5 fruit fly cellular contexts compared by ENCODE assay signal in genomic region chr3L:19650588-19650987, dm6.
TF ChIP-seq lines count a peak whose summit lies in the region.

No protein-coding gene starts in this region.

- TF ChIP-seq CTCF in whole organism, embryonic (GFP tag; optimal IDR thresholded peaks at IDR 0.05; lab: Kevin White, UChicago), result peak; percentile 74

TF ChIP-seq in whole organism, adult, 20 proteins besides CTCF, POLR2A, EP300 and RAD21:
- TF ChIP-seq CG11617 (GFP tag; optimal IDR thresholded peaks at IDR 0.05; lab: Kevin White, UChicago) (peak; percentile 18), cnc (optimal IDR thresholded peaks at IDR 0.05; lab: Kevin White, UChicago) (no peak), CG7045 (GFP tag; optimal IDR thresholded peaks at IDR 0.05; lab: Kevin White, UChicago) (peak; percentile 56), Hr96 (GFP tag; optimal IDR thresholded peaks at IDR 0.05; lab: Kevin White, UChicago) (peak; percentile 35), cic (GFP tag; optimal IDR thresholded peaks at IDR 0.05; lab: Kevin White, UChicago) (no peak)

TF ChIP-seq in whole organism, embryonic, 481 proteins besides CTCF, POLR2A, EP300 and RAD21 (continues in another document):
- no peak for TF ChIP-seq sr (GFP tag; IDR thresholded peaks at IDR 0.05; lab: Robert Waterston, UW)
- TF ChIP-seq bsh (GFP tag; optimal IDR thresholded peaks at IDR 0.05; lab: Kevin White, UChicago), result peak in 1 of 2 experiments; percentile 39
- TF ChIP-seq CG12942 (GFP tag; optimal IDR thresholded peaks at IDR 0.05; lab: Kevin White, UChicago), result no peak
- peak; percentile 19 for TF ChIP-seq pita (GFP tag; optimal IDR thresholded peaks at IDR 0.05; lab: Kevin White, UChicago)
- no peak for TF ChIP-seq CG30020 (tag; optimal IDR thresholded peaks at IDR 0.05; lab: Kevin White, UChicago)
- TF ChIP-seq NFAT (GFP tag; IDR thresholded peaks at IDR 0.05; lab: Robert Waterston, UW), result no peak
- TF ChIP-seq CG6654 (GFP tag; optimal IDR thresholded peaks at IDR 0.05; lab: Kevin White, UChicago), result no peak
- 0 out of 2 replicates have a peak, but pooled peaks have one; percentile 13 for TF ChIP-seq Rfx (GFP tag; IDR thresholded peaks at IDR 0.05; lab: Robert Waterston, UW)
- TF ChIP-seq H15 (GFP tag; IDR thresholded peaks at IDR 0.05; lab: Robert Waterston, UW), result 0 out of 3 replicates have a peak, but pooled peaks have one; percentile 17
- no peak for TF ChIP-seq gsb-n (tag; optimal IDR thresholded peaks at IDR 0.05; lab: Kevin White, UChicago)
- TF ChIP-seq sim (GFP tag; IDR thresholded peaks at IDR 0.05; lab: Robert Waterston, UW), result no peak
- TF ChIP-seq CG3065 (GFP tag; optimal IDR thresholded peaks at IDR 0.05; lab: Kevin White, UChicago), result peak; percentile 17
- 0 out of 3 replicates have a peak, but pooled peaks have one; percentile 28 for TF ChIP-seq CG6791 (GFP tag; IDR thresholded peaks at IDR 0.05; lab: Robert Waterston, UW; ENCODE audit: partially characterized antibody)
- no peak for TF ChIP-seq PHDP (tag; optimal IDR thresholded peaks at IDR 0.05; lab: Kevin White, UChicago)
- peak; percentile 78 for TF ChIP-seq CG17359 (tag; optimal IDR thresholded peaks at IDR 0.05; lab: Kevin White, UChicago)
- no peak for TF ChIP-seq CG9797 (GFP tag; optimal IDR thresholded peaks at IDR 0.05; lab: Kevin White, UChicago)
- peak; percentile 77 for TF ChIP-seq nom (GFP tag; optimal IDR thresholded peaks at IDR 0.05; lab: Kevin White, UChicago)
- peak in 1 of 2 experiments; percentile 88 for TF ChIP-seq Pdp1 (GFP tag; optimal IDR thresholded peaks at IDR 0.05; lab: Kevin White, UChicago)
- TF ChIP-seq amos (GFP tag; IDR thresholded peaks at IDR 0.05; lab: Robert Waterston, UW; ENCODE audit: partially characterized antibody), result peak; percentile 25; the same call in 1 of the 2 replicates
- no peak for TF ChIP-seq dati (GFP tag; IDR thresholded peaks at IDR 0.05; lab: Robert Waterston, UW)

TF ChIP-seq in whole organism, prepupa, 60 proteins besides CTCF, POLR2A, EP300 and RAD21 (continues in another document):
- TF ChIP-seq cyc (GFP tag; optimal IDR thresholded peaks at IDR 0.05; lab: Kevin White, UChicago) (no peak), CG8319 (GFP tag; optimal IDR thresholded peaks at IDR 0.05; lab: Kevin White, UChicago) (peak; percentile 26), spab (GFP tag; optimal IDR thresholded peaks at IDR 0.05; lab: Kevin White, UChicago) (peak; percentile 62), CG6792 (GFP tag; optimal IDR thresholded peaks at IDR 0.05; lab: Kevin White, UChicago) (peak; percentile 28), Sox14 (GFP tag; optimal IDR thresholded peaks at IDR 0.05; lab: Kevin White, UChicago) (no peak), CG1621 (tag; optimal IDR thresholded peaks at IDR 0.05; lab: Kevin White, UChicago) (peak; percentile 62), Hr39 (GFP tag; optimal IDR thresholded peaks at IDR 0.05; lab: Kevin White, UChicago) (peak; percentile 5), CG10631 (GFP tag; optimal IDR thresholded peaks at IDR 0.05; lab: Kevin White, UChicago) (no peak), Ets96B (tag; optimal IDR thresholded peaks at IDR 0.05; lab: Kevin White, UChicago) (peak; percentile 34), CG3032 (tag; optimal IDR thresholded peaks at IDR 0.05; lab: Kevin White, UChicago) (peak; percentile 58), Sox15 (GFP tag; optimal IDR thresholded peaks at IDR 0.05; lab: Kevin White, UChicago) (no peak), fd59A (GFP tag; optimal IDR thresholded peaks at IDR 0.05; lab: Kevin White, UChicago) (peak; percentile 44), CG8632 (GFP tag; optimal IDR thresholded peaks at IDR 0.05; lab: Kevin White, UChicago) (peak; percentile 26), topi (GFP tag; optimal IDR thresholded peaks at IDR 0.05; lab: Kevin White, UChicago) (peak; percentile 50), CG32006 (GFP tag; optimal IDR thresholded peaks at IDR 0.05; lab: Kevin White, UChicago) (no peak), Eip78C (GFP tag; lab: Kevin White, UChicago) (peak; percentile 75), acj6 (GFP tag; optimal IDR thresholded peaks at IDR 0.05; lab: Kevin White, UChicago) (peak; percentile 33), Smox (GFP tag; optimal IDR thresholded peaks at IDR 0.05; lab: Kevin White, UChicago) (peak; percentile 19), Gug (GFP tag; IDR thresholded peaks at IDR 0.05; lab: Robert Waterston, UW) (peak; percentile 63; the same call in 1 of the 2 replicates), pdm3 (GFP tag; optimal IDR thresholded peaks at IDR 0.05; lab: Kevin White, UChicago) (peak; percentile 59), Hr38 (GFP tag; optimal IDR thresholded peaks at IDR 0.05; lab: Kevin White, UChicago) (no peak), salr (GFP tag; optimal IDR thresholded peaks at IDR 0.05; lab: Kevin White, UChicago) (peak; percentile 38 to 56)

TF ChIP-seq in whole organism, pupa, 21 proteins besides CTCF, POLR2A, EP300 and RAD21:
- TF ChIP-seq EcR (GFP tag; optimal IDR thresholded peaks at IDR 0.05; lab: Kevin White, UChicago) (no peak), Pif1A (GFP tag; optimal IDR thresholded peaks at IDR 0.05; lab: Kevin White, UChicago) (no peak), CG32121 (GFP tag; IDR thresholded peaks at IDR 0.05; lab: Robert Waterston, UW) (peak; percentile 81), D1 (tag; optimal IDR thresholded peaks at IDR 0.05; lab: Kevin White, UChicago) (no peak), CG13204 (GFP tag; optimal IDR thresholded peaks at IDR 0.05; lab: Kevin White, UChicago) (peak; percentile 62), gl (tag; optimal IDR thresholded peaks at IDR 0.05; lab: Kevin White, UChicago) (peak; percentile 60), CG9948 (tag; optimal IDR thresholded peaks at IDR 0.05; lab: Kevin White, UChicago) (peak; percentile 24), Pif1B (GFP tag; optimal IDR thresholded peaks at IDR 0.05; lab: Kevin White, UChicago) (no peak), Ets98B (GFP tag; IDR thresholded peaks at IDR 0.05; lab: Robert Waterston, UW) (peak; percentile 82), rn (GFP tag; IDR thresholded peaks at IDR 0.05; lab: Robert Waterston, UW) (peak; percentile 63; the same call in 1 of the 2 replicates), CG10348 (GFP tag; IDR thresholded peaks at IDR 0.05; lab: Robert Waterston, UW) (no peak), CG8301 (tag; optimal IDR thresholded peaks at IDR 0.05; lab: Kevin White, UChicago) (peak; percentile 7), CG15710 (tag; optimal IDR thresholded peaks at IDR 0.05; lab: Kevin White, UChicago) (peak; percentile 67), CG4496 (GFP tag; IDR thresholded peaks at IDR 0.05; lab: Robert Waterston, UW) (peak; percentile 93), CG8159 (tag; optimal IDR thresholded peaks at IDR 0.05; lab: Kevin White, UChicago) (peak; percentile 51), Snoo (tag; optimal IDR thresholded peaks at IDR 0.05; lab: Kevin White, UChicago) (peak; percentile 74), CG34367 (tag; optimal IDR thresholded peaks at IDR 0.05; lab: Kevin White, UChicago) (peak; percentile 57), CG17806 (tag; optimal IDR thresholded peaks at IDR 0.05; lab: Kevin White, UChicago) (peak; percentile 54), CG12605 (GFP tag; IDR thresholded peaks at IDR 0.05; lab: Robert Waterston, UW) (peak; percentile 91), CG14655 (GFP tag; optimal IDR thresholded peaks at IDR 0.05; lab: Kevin White, UChicago) (peak; percentile 47), fd96Ca (GFP tag; IDR thresholded peaks at IDR 0.05; lab: Robert Waterston, UW) (peak; percentile 74; the same call in 2 of the 3 replicates)

TF ChIP-seq in whole organism, wandering third instar larva, 38 proteins besides CTCF, POLR2A, EP300 and RAD21:
- TF ChIP-seq Dif (GFP tag; optimal IDR thresholded peaks at IDR 0.05; lab: Kevin White, UChicago; ENCODE audit: partially characterized antibody) (no peak), fru (GFP tag; optimal IDR thresholded peaks at IDR 0.05; lab: Kevin White, UChicago) (no peak), ey (GFP tag; optimal IDR thresholded peaks at IDR 0.05; lab: Kevin White, UChicago) (no peak), foxo (GFP tag; optimal IDR thresholded peaks at IDR 0.05; lab: Kevin White, UChicago) (no peak), Sp1 (GFP tag; optimal IDR thresholded peaks at IDR 0.05; lab: Kevin White, UChicago) (peak; percentile 66)
